Worm (Caenorhabditis elegans) whole organism, L1 larva: ENCODE data around the gene acr-10.

Experiments used
- C34B4.2 ChIP-seq: sonication (generic microtip); optimal IDR thresholded peaks from 2 replicates; lab custom pipeline; 2017; ENCODE audit warnings: mild to moderate bottlenecking, missing genetic modification characterization, missing compliant biosample characterization
- aha-1 ChIP-seq: fragments of 150-350 bp; optimal IDR thresholded peaks from 2 replicates; lab custom pipeline; 2014; ENCODE audit warnings: missing biosample characterization, missing genetic modification characterization
- blmp-1 ChIP-seq: fragments of 150-350 bp; optimal IDR thresholded peaks from 2 replicates; lab custom pipeline; 2014; ENCODE audit warnings: missing biosample characterization, missing genetic modification characterization
- ceh-63 ChIP-seq: fragments of 200-800 bp; sonication (Bioruptor generic); optimal IDR thresholded peaks from 2 replicates; lab custom pipeline; 2018; ENCODE audit warnings: mild to moderate bottlenecking, missing genetic modification characterization, missing compliant biosample characterization
- ceh-8 ChIP-seq: fragments of 200-800 bp; sonication (Bioruptor generic); optimal IDR thresholded peaks from 2 replicates; lab custom pipeline; 2018; ENCODE audit warnings: mild to moderate bottlenecking, missing genetic modification characterization, moderate library complexity, missing compliant biosample characterization
- dsc-1 ChIP-seq: sonication (generic microtip); optimal IDR thresholded peaks from 2 replicates; lab custom pipeline; 2016; ENCODE audit warnings: mild to moderate bottlenecking, missing genetic modification characterization, missing compliant biosample characterization
- elt-2 ChIP-seq: sonication (generic microtip); optimal IDR thresholded peaks from 2 replicates; lab custom pipeline; 2016; ENCODE audit warnings: missing genetic modification characterization, mild to moderate bottlenecking, inconsistent platforms, missing compliant biosample characterization, missing genetic modification reagents
- elt-3 ChIP-seq, 6 experiments: fragments of 150-350 bp in 1 of 6; sonication (generic microtip); optimal IDR thresholded peaks; 2 replicates each; lab custom pipeline; 2017 to 2018; ENCODE audit warnings: missing biosample characterization in 6 of 6, missing genetic modification characterization in 6 of 6, inconsistent platforms in 1 of 6
- ets-5 ChIP-seq: fragments of 200-800 bp; sonication (Bioruptor generic); IDR thresholded peaks from 2 replicates; pipeline ENCODE4 v1.3.6; 2022; ENCODE audit warnings: missing genetic modification characterization, missing compliant biosample characterization
- fkh-4 ChIP-seq: sonication (generic microtip); optimal IDR thresholded peaks from 2 replicates; lab custom pipeline; 2016; ENCODE audit warnings: missing compliant biosample characterization, missing genetic modification characterization, borderline replicate concordance
- fos-1 ChIP-seq: fragments of 150-350 bp; optimal IDR thresholded peaks from 2 replicates; lab custom pipeline; 2014; ENCODE audit warnings: missing biosample characterization, missing genetic modification characterization
- grh-1 ChIP-seq: fragments of 200-800 bp; sonication (Bioruptor generic); IDR thresholded peaks from 2 replicates; pipeline ENCODE4 v1.3.6; 2022; ENCODE audit warnings: missing genetic modification reagents, missing genetic modification characterization, missing compliant biosample characterization
- hpl-2 ChIP-seq: fragments of 150-350 bp; optimal IDR thresholded peaks from 2 replicates; lab custom pipeline; 2014; ENCODE audit warnings: missing biosample characterization, missing genetic modification reagents, missing genetic modification characterization
- jun-1 ChIP-seq: fragments of 150-350 bp; optimal IDR thresholded peaks from 2 replicates; lab custom pipeline; 2014; ENCODE audit warnings: missing biosample characterization, missing genetic modification reagents, missing genetic modification characterization
- lin-35 ChIP-seq, 2 experiments: fragments of 150-350 bp; optimal IDR thresholded peaks; 2 replicates each; lab custom pipeline; 2014; ENCODE audit warnings: missing biosample characterization in 2 of 2, missing genetic modification characterization in 2 of 2, missing genetic modification reagents in 2 of 2
- lsy-2 ChIP-seq, 2 experiments: fragments of 150-350 bp; optimal IDR thresholded peaks; 2 replicates each; lab custom pipeline; 2014; ENCODE audit warnings: missing biosample characterization in 2 of 2, missing genetic modification characterization in 2 of 2
- mdl-1 ChIP-seq, 2 experiments: fragments of 150-350 bp; optimal IDR thresholded peaks; 2 replicates each; lab custom pipeline; 2014 to 2017; ENCODE audit warnings: missing biosample characterization in 2 of 2, missing genetic modification characterization in 2 of 2, inconsistent platforms in 1 of 2
- mef-2 ChIP-seq: fragments of 150-350 bp; optimal IDR thresholded peaks from 2 replicates; lab custom pipeline; 2014; ENCODE audit warnings: missing biosample characterization, missing genetic modification characterization
- nhr-11 ChIP-seq: fragments of 150-350 bp; optimal IDR thresholded peaks from 2 replicates; lab custom pipeline; 2014; ENCODE audit warnings: missing biosample characterization, missing genetic modification characterization
- nhr-71 ChIP-seq: sonication (generic microtip); optimal IDR thresholded peaks from 2 replicates; lab custom pipeline; 2016; ENCODE audit warnings: mild to moderate bottlenecking, missing genetic modification characterization, moderate library complexity, missing compliant biosample characterization
- nhr-77 ChIP-seq: fragments of 150-350 bp; optimal IDR thresholded peaks from 2 replicates; lab custom pipeline; 2014; ENCODE audit warnings: missing biosample characterization, missing genetic modification characterization
- nhr-85 ChIP-seq: sonication (generic microtip); peaks from one replicate; lab custom pipeline; 2016; ENCODE audit warnings: missing genetic modification characterization, inconsistent platforms, missing compliant biosample characterization
- nhr-90 ChIP-seq: sonication (generic microtip); optimal IDR thresholded peaks from 2 replicates; lab custom pipeline; 2016; ENCODE audit warnings: mild to moderate bottlenecking, missing genetic modification characterization, missing compliant biosample characterization; ENCODE audit not compliant: poor library complexity
- pax-3 ChIP-seq: fragments of 200-800 bp; sonication (Bioruptor generic); optimal IDR thresholded peaks from 2 replicates; lab custom pipeline; 2018; ENCODE audit warnings: mild to moderate bottlenecking, missing genetic modification characterization, moderate library complexity, missing compliant biosample characterization
- pqm-1 ChIP-seq: sonication (generic microtip); optimal IDR thresholded peaks from 3 replicates; lab custom pipeline; 2017; ENCODE audit warnings: missing biosample characterization, missing genetic modification characterization
- skn-1 ChIP-seq: fragments of 150-350 bp; optimal IDR thresholded peaks from 2 replicates; lab custom pipeline; 2014; ENCODE audit warnings: missing biosample characterization, missing genetic modification characterization
- sox-4 ChIP-seq: sonication (generic microtip); optimal IDR thresholded peaks from 2 replicates; lab custom pipeline; 2016; ENCODE audit warnings: missing genetic modification characterization, missing compliant biosample characterization
- sptf-1 ChIP-seq: fragments of 150-350 bp; optimal IDR thresholded peaks from 2 replicates; lab custom pipeline; 2014; ENCODE audit warnings: missing biosample characterization, missing genetic modification characterization
- tbx-2 ChIP-seq: sonication (generic microtip); optimal IDR thresholded peaks from 2 replicates; lab custom pipeline; 2016; ENCODE audit warnings: missing genetic modification characterization, missing compliant biosample characterization
- unc-30 ChIP-seq: sonication (generic microtip); optimal IDR thresholded peaks from 2 replicates; lab custom pipeline; 2017; ENCODE audit warnings: missing biosample characterization, missing genetic modification characterization
- unc-62 ChIP-seq: fragments of 150-350 bp; optimal IDR thresholded peaks from 2 replicates; lab custom pipeline; 2014; ENCODE audit warnings: missing biosample characterization, missing genetic modification reagents, missing genetic modification characterization
- vab-15 ChIP-seq: sonication (generic microtip); optimal IDR thresholded peaks from 2 replicates; lab custom pipeline; 2017; ENCODE audit warnings: missing genotype, mild to moderate bottlenecking, missing genetic modification characterization, missing compliant biosample characterization
- xbp-1 ChIP-seq: sonication (generic microtip); optimal IDR thresholded peaks from 2 replicates; lab custom pipeline; 2016; ENCODE audit warnings: missing genetic modification characterization, missing compliant biosample characterization
- zag-1 ChIP-seq: fragments of 150-350 bp; optimal IDR thresholded peaks from 2 replicates; lab custom pipeline; 2014; ENCODE audit warnings: missing biosample characterization, missing genetic modification characterization
- ztf-11 ChIP-seq, 2 experiments: sonication (generic microtip); optimal IDR thresholded peaks; 2 replicates each; lab custom pipeline; 2016 to 2017; ENCODE audit warnings: missing genetic modification characterization in 2 of 2, missing biosample characterization in 1 of 2, missing compliant biosample characterization in 1 of 2

Gene acr-10

DNA sequence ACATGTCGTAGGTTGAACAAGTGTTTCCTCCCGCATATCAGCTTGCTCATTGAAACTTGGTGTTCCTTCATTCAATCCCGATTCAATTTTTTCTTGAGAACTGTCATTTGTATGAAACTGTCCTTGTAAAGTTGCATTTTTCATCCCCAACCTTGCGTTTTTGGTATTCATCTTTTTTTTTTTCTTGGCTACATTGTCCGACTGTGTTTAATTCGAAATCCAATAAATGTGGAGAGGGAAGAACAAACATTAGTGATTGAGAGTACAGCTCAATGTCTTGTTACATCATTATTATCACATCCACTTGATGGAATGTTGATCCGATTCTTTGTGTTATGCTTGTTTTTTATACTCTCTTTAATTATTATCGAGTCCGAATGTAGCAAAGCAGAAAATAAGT lies at the start of gene acr-10:
Gene acr-10, plus strand, starts transcription at position 301 of the 400 bp plus-strand sequence.
- TF ChIP-seq lsy-2 (tag; optimal IDR thresholded peaks at IDR 0.05; lab: Kevin White, UChicago) = no peak
- TF ChIP-seq zag-1 (tag; lab: Kevin White, UChicago) = no peak
- no peak for TF ChIP-seq nhr-11 (tag; lab: Kevin White, UChicago)
- no peak for TF ChIP-seq fos-1
- no peak for TF ChIP-seq vab-15
- TF ChIP-seq ceh-8 = no peak
- no peak for TF ChIP-seq elt-2
- TF ChIP-seq skn-1 (tag; lab: Kevin White, UChicago) = no peak

DNA sequence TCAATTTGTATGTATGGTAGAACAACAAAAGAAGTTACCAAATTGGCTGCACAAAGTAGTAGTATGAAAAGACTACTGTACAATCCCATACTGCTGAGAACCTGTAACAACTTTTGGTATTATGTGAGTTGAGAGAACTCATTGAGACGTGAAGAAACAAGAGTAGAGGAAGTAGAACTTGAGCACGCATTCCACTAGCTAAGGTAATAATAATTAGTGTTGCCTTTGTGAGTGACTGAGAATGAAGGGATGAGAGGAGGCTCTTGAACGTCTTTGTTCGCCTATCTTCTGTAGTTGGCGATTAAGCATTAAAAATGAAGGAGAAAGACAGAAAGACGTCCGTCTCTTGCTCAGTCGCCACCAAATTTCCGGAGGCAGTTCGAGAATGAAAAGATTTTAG lies 48.5 kb upstream of the acr-10 start, which contains the start of gene C16B8.4:
Gene C16B8.4, minus strand, starts transcription at position 101 of the 400 bp plus-strand sequence.
- TF ChIP-seq ztf-11 (tag; optimal IDR thresholded peaks at IDR 0.05; lab: Kevin White, UChicago) (no peak), aha-1 (tag; lab: Kevin White, UChicago) (no peak)
- TF ChIP-seq, all 84 proteins: peak for 0

DNA sequence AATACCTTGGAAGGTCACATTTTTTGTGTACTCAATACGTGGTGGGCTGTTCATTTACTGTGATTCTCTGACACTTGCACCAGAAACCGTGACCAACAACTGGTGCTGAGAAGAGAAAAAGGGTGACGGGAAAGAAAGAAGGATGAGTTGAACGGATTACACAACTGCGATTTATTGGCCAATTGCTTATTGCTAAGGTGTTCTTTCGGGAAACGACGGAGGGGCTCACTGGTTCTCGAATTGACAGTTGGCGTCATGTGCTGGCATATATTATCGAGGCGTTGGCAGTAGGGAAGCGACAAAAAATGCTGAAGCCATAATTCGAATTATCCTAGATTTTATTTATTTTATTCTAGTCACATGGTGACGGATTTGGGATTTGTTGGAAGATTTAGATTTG lies 47.9 kb upstream of the acr-10 start:
- TF ChIP-seq dsc-1 (tag; lab: Kevin White, UChicago) = peak; percentile 76
- no peak for TF ChIP-seq zag-1 (tag; lab: Kevin White, UChicago)
- no peak for TF ChIP-seq ceh-63 (GFP tag; lab: Kevin White, UChicago)
- no peak for TF ChIP-seq nhr-77 (tag; lab: Kevin White, UChicago)

DNA sequence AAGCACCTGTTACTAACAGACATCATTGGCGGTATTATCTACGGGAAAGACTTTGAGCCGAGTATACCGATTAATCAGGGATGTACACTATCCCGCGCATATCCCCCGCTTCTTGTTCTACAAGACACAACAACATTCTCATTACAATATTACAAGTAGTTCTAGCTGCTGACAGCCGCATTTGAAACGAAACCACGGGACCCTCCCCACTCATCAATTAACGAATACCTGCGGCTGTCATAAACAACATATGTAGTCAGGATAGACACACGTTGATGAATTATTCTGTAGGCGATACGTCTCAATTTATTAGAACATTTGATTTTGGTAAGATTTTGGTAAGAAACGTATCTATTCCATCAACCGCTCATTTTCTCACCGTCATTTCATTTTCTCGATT lies 45.3 kb upstream of the acr-10 start:
- no peak for TF ChIP-seq unc-62 (GFP tag; lab: Kevin White, UChicago)
- TF ChIP-seq jun-1 = no peak
- TF ChIP-seq mef-2 = no peak
- TF ChIP-seq mdl-1 (tag; optimal IDR thresholded peaks at IDR 0.05; lab: Kevin White, UChicago) = no peak
- no peak for TF ChIP-seq pax-3 (tag; lab: Kevin White, UChicago)
- no peak for TF ChIP-seq nhr-71 (tag; lab: Kevin White, UChicago)
- TF ChIP-seq grh-1 (GFP tag; lab: Robert Waterston, UW) = no peak
- no peak for TF ChIP-seq nhr-85
- TF ChIP-seq unc-30 (tag; lab: Kevin White, UChicago) = no peak
- no peak for TF ChIP-seq hpl-2
- TF ChIP-seq aha-1 (tag; lab: Kevin White, UChicago) = no peak
- TF ChIP-seq sox-4 = no peak
- TF ChIP-seq nhr-90 (tag; lab: Kevin White, UChicago) = no peak
- no peak for TF ChIP-seq sptf-1 (tag; lab: Kevin White, UChicago)
- TF ChIP-seq, all 84 proteins: peak for 0

DNA sequence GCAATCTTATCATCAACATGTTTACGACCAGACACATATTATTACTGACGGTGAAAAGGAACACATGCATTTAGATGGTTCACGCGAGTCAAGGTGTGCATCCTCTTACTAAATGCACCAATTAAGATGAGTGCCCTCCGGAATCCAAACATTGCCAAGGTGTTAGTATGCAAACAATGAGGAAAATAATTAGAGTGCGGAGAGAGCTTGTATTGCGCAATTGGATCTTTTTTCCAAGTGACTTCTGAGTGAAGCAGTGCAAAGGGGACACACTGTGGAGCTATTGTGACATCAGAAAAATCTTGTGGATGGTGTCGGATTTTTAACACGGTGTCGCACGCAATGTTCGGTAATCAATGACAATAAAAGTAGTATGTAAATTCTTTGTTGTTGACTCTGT lies 44.8 kb upstream of the acr-10 start:
- TF ChIP-seq blmp-1 (tag; lab: Kevin White, UChicago) (no peak), pqm-1 (tag; lab: Kevin White, UChicago) (no peak), xbp-1 (no peak), mdl-1 (tag; optimal IDR thresholded peaks at IDR 0.05; lab: Kevin White, UChicago) (no peak), lsy-2 (tag; optimal IDR thresholded peaks at IDR 0.05; lab: Kevin White, UChicago) (no peak), elt-3 (tag; optimal IDR thresholded peaks at IDR 0.05; lab: Kevin White, UChicago) (no peak), lin-35 (GFP tag; optimal IDR thresholded peaks at IDR 0.05; lab: Kevin White, UChicago) (no peak), ets-5 (GFP tag; lab: Robert Waterston, UW) (no peak), tbx-2 (tag; lab: Kevin White, UChicago) (no peak), C34B4.2 (tag; lab: Kevin White, UChicago) (no peak), sptf-1 (tag; lab: Kevin White, UChicago) (no peak), fkh-4 (tag; lab: Kevin White, UChicago) (no peak)
